Fruit fly (Drosophila melanogaster): ENCODE data around the gene CG45064.

CG45064 gene

dm6 chrX:14897592-14897991, 15.2 kb upstream of the CG45064 start:
- TF ChIP-seq CTCF (optimal IDR thresholded peaks at IDR 0.05) = no peak
- no peak for TF ChIP-seq CG8478 (optimal IDR thresholded peaks at IDR 0.05)

dm6 chrX:14896791-14897190, 14.4 kb upstream of the CG45064 start, which contains the start of gene CG9514:
Gene CG9514, minus strand, starts transcription at chrX:14896891.
- no peak for TF ChIP-seq CTCF (optimal IDR thresholded peaks at IDR 0.05)

- TF ChIP-seq CTCF (optimal IDR thresholded peaks at IDR 0.05) (no peak), CG8478 (optimal IDR thresholded peaks at IDR 0.05) (no peak)
Measured at dm6 chrX:14896310-14896709, 13.9 kb upstream of the CG45064 start.

dm6 chrX:14893872-14894271, 11.5 kb upstream of the CG45064 start:
- TF ChIP-seq CG8478 (optimal IDR thresholded peaks at IDR 0.05) (no peak), CTCF (optimal IDR thresholded peaks at IDR 0.05) (no peak)

dm6 chrX:14892303-14892702, 9.9 kb upstream of the CG45064 start:
- TF ChIP-seq CG8478 (optimal IDR thresholded peaks at IDR 0.05) (no peak), CTCF (optimal IDR thresholded peaks at IDR 0.05) (no peak)

dm6 chrX:14885554-14885953, 3.2 kb upstream of the CG45064 start:
- no peak for TF ChIP-seq CG8478 (optimal IDR thresholded peaks at IDR 0.05)
- no peak for TF ChIP-seq CTCF (optimal IDR thresholded peaks at IDR 0.05)

- TF ChIP-seq CG8478 (optimal IDR thresholded peaks at IDR 0.05) (no peak), CTCF (optimal IDR thresholded peaks at IDR 0.05) (no peak)
Measured at dm6 chrX:14883993-14884392, 1.6 kb upstream of the CG45064 start.

dm6 chrX:14878917-14879316, 3.5 kb downstream of the CG45064 start:
- TF ChIP-seq CTCF (optimal IDR thresholded peaks at IDR 0.05) (peak; percentile 61 to 71), CG8478 (optimal IDR thresholded peaks at IDR 0.05) (no peak)

dm6 chrX:14871028-14871427, 11.4 kb downstream of the CG45064 start, which contains the start of gene CG9518:
Gene CG9518, minus strand, starts transcription at chrX:14871181.
- TF ChIP-seq CTCF (optimal IDR thresholded peaks at IDR 0.05) = no peak
- no peak for TF ChIP-seq CG8478 (optimal IDR thresholded peaks at IDR 0.05)

dm6 chrX:14868414-14868813, 14.0 kb downstream of the CG45064 start:
- TF ChIP-seq CTCF (optimal IDR thresholded peaks at IDR 0.05) (no peak), CG8478 (optimal IDR thresholded peaks at IDR 0.05) (no peak)

- TF ChIP-seq CG8478 (optimal IDR thresholded peaks at IDR 0.05) (no peak), CTCF (optimal IDR thresholded peaks at IDR 0.05) (no peak)
Measured at dm6 chrX:14866911-14867310, 15.5 kb downstream of the CG45064 start.

- TF ChIP-seq CTCF (optimal IDR thresholded peaks at IDR 0.05) (no peak), CG8478 (optimal IDR thresholded peaks at IDR 0.05) (no peak)
Measured at dm6 chrX:14862494-14862893, 19.9 kb downstream of the CG45064 start.

dm6 chrX:14858951-14859350, 23.4 kb downstream of the CG45064 start, which contains the start of gene CG46399:
Gene CG46399, plus strand, starts transcription at chrX:14859251.
- TF ChIP-seq CTCF (optimal IDR thresholded peaks at IDR 0.05) (no peak), CG8478 (optimal IDR thresholded peaks at IDR 0.05) (no peak)

- TF ChIP-seq CG8478 (optimal IDR thresholded peaks at IDR 0.05) (no peak), CTCF (optimal IDR thresholded peaks at IDR 0.05) (no peak)
Measured at dm6 chrX:14857883-14858282, 24.5 kb downstream of the CG45064 start.

dm6 chrX:14856261-14856660, 26.1 kb downstream of the CG45064 start, which contains the start of gene CG9519:
Gene CG9519, minus strand, starts transcription at chrX:14856361.
- TF ChIP-seq CTCF (optimal IDR thresholded peaks at IDR 0.05) (no peak), CG8478 (optimal IDR thresholded peaks at IDR 0.05) (no peak)

dm6 chrX:14853153-14853672, 29.2 kb downstream of the CG45064 start, which contains the start of gene CG9521:
Gene CG9521, minus strand, starts transcription at chrX:14853269.
- TF ChIP-seq CTCF (optimal IDR thresholded peaks at IDR 0.05) (no peak), CG8478 (optimal IDR thresholded peaks at IDR 0.05) (no peak)

- TF ChIP-seq CG8478 (optimal IDR thresholded peaks at IDR 0.05) (no peak), CTCF (optimal IDR thresholded peaks at IDR 0.05) (no peak)
Measured at dm6 chrX:14850069-14850468, 32.3 kb downstream of the CG45064 start.

Data from S2 (cell line).